Worm (Caenorhabditis elegans): ENCODE measurements around the gene D1005.2.
A peak's percentile ranks its signal among the peaks of the same experiment; 100 is the strongest.

Gene D1005.2

ce11 chrX:1476005-1476404 lies 17.2 kb downstream of the D1005.2 start:
- no peak for TF ChIP-seq nhr-237 (tag; optimal IDR thresholded peaks at IDR 0.05)
- TF ChIP-seq mep-1 (tag; optimal IDR thresholded peaks at IDR 0.05), result no peak
- no peak for TF ChIP-seq nhr-2 (tag; optimal IDR thresholded peaks at IDR 0.05)
- no peak for TF ChIP-seq mls-2 (tag; optimal IDR thresholded peaks at IDR 0.05)
- TF ChIP-seq lin-13 (tag; optimal IDR thresholded peaks at IDR 0.05), result no peak
- no peak for TF ChIP-seq unc-62 (GFP tag; optimal IDR thresholded peaks at IDR 0.05)
- TF ChIP-seq ceh-43 (GFP tag; optimal IDR thresholded peaks at IDR 0.05), result no peak
- no peak for TF ChIP-seq unc-39 (tag; optimal IDR thresholded peaks at IDR 0.05)
- no peak for TF ChIP-seq ztf-11 (tag; optimal IDR thresholded peaks at IDR 0.05)

ce11 chrX:1477932-1478331 lies 19.1 kb downstream of the D1005.2 start:
- no peak for TF ChIP-seq zip-8 (tag; optimal IDR thresholded peaks at IDR 0.05)
- TF ChIP-seq elt-3 (tag; optimal IDR thresholded peaks at IDR 0.05), result peak; percentile 18

ce11 chrX:1478569-1478968 lies 19.7 kb downstream of the D1005.2 start:
- TF ChIP-seq bed-3 (GFP tag; optimal IDR thresholded peaks at IDR 0.05) (no peak), sptf-1 (tag; optimal IDR thresholded peaks at IDR 0.05) (no peak), hlh-1 (tag; optimal IDR thresholded peaks at IDR 0.05) (no peak), M03D4.4 (tag; optimal IDR thresholded peaks at IDR 0.05) (no peak), lsy-2 (tag; optimal IDR thresholded peaks at IDR 0.05) (no peak)

- TF ChIP-seq elt-1 (tag; optimal IDR thresholded peaks at IDR 0.05; ENCODE audit: borderline replicate concordance, insufficient read depth), result no peak
Measured at ce11 chrX:1479190-1479589, 20.4 kb downstream of the D1005.2 start, which contains the start of gene acly-1. TSS of gene acly-1 (plus strand) at chrX:1479542.

- TF ChIP-seq unc-62 (GFP tag; optimal IDR thresholded peaks at IDR 0.05) (no peak), ces-1 (GFP tag; optimal IDR thresholded peaks at IDR 0.05) (no peak), cnd-1 (tag; optimal IDR thresholded peaks at IDR 0.05) (no peak), pha-4 (tag; optimal IDR thresholded peaks at IDR 0.05) (no peak), flh-1 (GFP tag; optimal IDR thresholded peaks at IDR 0.05) (no peak), bed-3 (GFP tag; optimal IDR thresholded peaks at IDR 0.05) (no peak), mep-1 (tag; optimal IDR thresholded peaks at IDR 0.05) (no peak), ceh-39 (tag; optimal IDR thresholded peaks at IDR 0.05) (no peak), zip-8 (tag; optimal IDR thresholded peaks at IDR 0.05) (no peak), ham-2 (GFP tag; optimal IDR thresholded peaks at IDR 0.05) (no peak), lin-13 (tag; optimal IDR thresholded peaks at IDR 0.05) (no peak), ztf-11 (tag; optimal IDR thresholded peaks at IDR 0.05) (no peak), unc-39 (tag; optimal IDR thresholded peaks at IDR 0.05) (no peak), lsy-2 (tag; optimal IDR thresholded peaks at IDR 0.05) (no peak), snpc-4 (tag; optimal IDR thresholded peaks at IDR 0.05) (no peak)
Measured at ce11 chrX:1479637-1480036, 20.8 kb downstream of the D1005.2 start.

- no peak for TF ChIP-seq mls-2 (tag; optimal IDR thresholded peaks at IDR 0.05)
- no peak for TF ChIP-seq tbx-8 (GFP tag; optimal IDR thresholded peaks at IDR 0.05)
- TF ChIP-seq ztf-11 (tag; optimal IDR thresholded peaks at IDR 0.05), result no peak
- no peak for TF ChIP-seq ceh-43 (GFP tag; optimal IDR thresholded peaks at IDR 0.05)
- TF ChIP-seq elt-3 (tag; optimal IDR thresholded peaks at IDR 0.05), result no peak
- no peak for TF ChIP-seq cnd-1 (tag; optimal IDR thresholded peaks at IDR 0.05)
- no peak for TF ChIP-seq mep-1 (tag; optimal IDR thresholded peaks at IDR 0.05)
- TF ChIP-seq hlh-1 (tag; optimal IDR thresholded peaks at IDR 0.05), result no peak
Measured at ce11 chrX:1480564-1480963, 21.7 kb downstream of the D1005.2 start.

ce11 chrX:1483229-1483628 lies 24.4 kb downstream of the D1005.2 start:
- TF ChIP-seq lin-13 (tag; optimal IDR thresholded peaks at IDR 0.05) (no peak), flh-1 (GFP tag; optimal IDR thresholded peaks at IDR 0.05) (no peak), nhr-2 (tag; optimal IDR thresholded peaks at IDR 0.05) (no peak), lsy-2 (tag; optimal IDR thresholded peaks at IDR 0.05) (no peak), ceh-39 (tag; optimal IDR thresholded peaks at IDR 0.05) (no peak), tbx-8 (GFP tag; optimal IDR thresholded peaks at IDR 0.05) (no peak), bed-3 (GFP tag; optimal IDR thresholded peaks at IDR 0.05) (no peak), ces-1 (GFP tag; optimal IDR thresholded peaks at IDR 0.05) (no peak)

ce11 chrX:1485718-1486117 lies 26.9 kb downstream of the D1005.2 start, which contains the start of gene D1005.4:
TSS of gene D1005.4 (minus strand) at chrX:1485818.
- no peak for TF ChIP-seq blmp-1 (tag; optimal IDR thresholded peaks at IDR 0.05)
- TF ChIP-seq elt-1 (tag; optimal IDR thresholded peaks at IDR 0.05; ENCODE audit: borderline replicate concordance, insufficient read depth), result no peak
- no peak for TF ChIP-seq M03D4.4 (tag; optimal IDR thresholded peaks at IDR 0.05)
- TF ChIP-seq lin-13 (tag; optimal IDR thresholded peaks at IDR 0.05), result no peak
- no peak for TF ChIP-seq drap-1 (GFP tag; optimal IDR thresholded peaks at IDR 0.05)
- no peak for TF ChIP-seq unc-120 (tag; optimal IDR thresholded peaks at IDR 0.05; ENCODE audit: poor library complexity, severe bottlenecking)
- TF ChIP-seq sem-2 (GFP tag; optimal IDR thresholded peaks at IDR 0.05), result no peak
- TF ChIP-seq sptf-1 (tag; optimal IDR thresholded peaks at IDR 0.05), result no peak
- TF ChIP-seq nhr-12 (tag; optimal IDR thresholded peaks at IDR 0.05), result no peak
- no peak for TF ChIP-seq lsy-2 (tag; optimal IDR thresholded peaks at IDR 0.05)
- no peak for TF ChIP-seq ceh-43 (GFP tag; optimal IDR thresholded peaks at IDR 0.05)
- no peak for TF ChIP-seq mls-2 (tag; optimal IDR thresholded peaks at IDR 0.05)
- TF ChIP-seq lin-32 (GFP tag; optimal IDR thresholded peaks at IDR 0.05), result no peak
- no peak for TF ChIP-seq mab-5 (tag; optimal IDR thresholded peaks at IDR 0.05)
- TF ChIP-seq elt-3 (tag; optimal IDR thresholded peaks at IDR 0.05), result no peak
- TF ChIP-seq hlh-1 (tag; optimal IDR thresholded peaks at IDR 0.05), result no peak
